Fruit fly (Drosophila melanogaster) whole organism, embryonic: ENCODE measurements around the gene upSET.

ENCODE experiments used
- Bgb ChIP-seq: fragments of 200-800 bp; sonication (Bioruptor generic); IDR thresholded peaks from 2 replicates; pipeline ENCODE4 v1.3.6; 2022; ENCODE audit warnings: missing biosample characterization, missing genetic modification characterization; ENCODE audit not compliant: partially characterized antibody
- C15 ChIP-seq: fragments of 200-800 bp; sonication (Bioruptor generic); IDR thresholded peaks from 3 replicates; pipeline ENCODE4 v1.3.6; 2022; ENCODE audit warnings: missing biosample characterization, missing genetic modification characterization
- CG1024 ChIP-seq: fragments of 200-800 bp; sonication (Bioruptor generic); IDR thresholded peaks from 2 replicates; pipeline ENCODE4 v1.3.6; 2022; ENCODE audit warnings: missing biosample characterization, missing genetic modification characterization
- CG10366 ChIP-seq: fragments of 200-800 bp; sonication (Bioruptor generic); IDR thresholded peaks from 2 replicates; pipeline ENCODE4 v1.3.6; 2022; ENCODE audit warnings: missing biosample characterization, missing genetic modification characterization
- CG10565 ChIP-seq: fragments of 200-800 bp; sonication (Bioruptor generic); optimal IDR thresholded peaks from 3 replicates; lab custom pipeline; 2016; ENCODE audit warnings: missing biosample characterization, mild to moderate bottlenecking, missing genetic modification characterization
- CG12219 ChIP-seq: fragments of 200-800 bp; sonication (Bioruptor generic); optimal IDR thresholded peaks from 3 replicates; lab custom pipeline; 2018; ENCODE audit warnings: missing biosample characterization, mild to moderate bottlenecking, missing genetic modification characterization
- CG1529 ChIP-seq: fragments of 200-800 bp; sonication (Bioruptor generic); optimal IDR thresholded peaks from 3 replicates; lab custom pipeline; 2018; ENCODE audit warnings: missing biosample characterization, missing genetic modification characterization
- CG1603 ChIP-seq: fragments of 200-800 bp; sonication (Bioruptor generic); optimal IDR thresholded peaks from 2 replicates; lab custom pipeline; 2019; ENCODE audit warnings: missing biosample characterization, mild to moderate bottlenecking, missing genetic modification characterization, moderate library complexity
- CG17328 ChIP-seq: fragments of 200-800 bp; sonication (Bioruptor generic); IDR thresholded peaks from 2 replicates; pipeline ENCODE4 v1.3.6; 2022; ENCODE audit warnings: missing biosample characterization, missing genetic modification characterization
- CG17359 ChIP-seq: fragments of 200-800 bp; sonication (Bioruptor generic); optimal IDR thresholded peaks from 3 replicates; lab custom pipeline; 2018; ENCODE audit warnings: missing biosample characterization, mild to moderate bottlenecking, missing genetic modification characterization, moderate library complexity
- CG17912 ChIP-seq: fragments of 200-800 bp; sonication (Bioruptor generic); optimal IDR thresholded peaks from 2 replicates; lab custom pipeline; 2018; ENCODE audit warnings: missing biosample characterization, mild to moderate bottlenecking, missing genetic modification characterization
- CG1792 ChIP-seq: fragments of 200-800 bp; sonication (Bioruptor generic); optimal IDR thresholded peaks from 2 replicates; lab custom pipeline; 2016; ENCODE audit warnings: missing biosample characterization, missing genetic modification characterization
- CG2120 ChIP-seq: fragments of 200-800 bp; sonication (Bioruptor generic); optimal IDR thresholded peaks from 3 replicates; lab custom pipeline; 2016; ENCODE audit warnings: missing biosample characterization, missing genetic modification characterization
- CG2199 ChIP-seq: fragments of 200-800 bp; sonication (Bioruptor generic); IDR thresholded peaks from 3 replicates; pipeline ENCODE4 v1.3.6; 2022; ENCODE audit warnings: missing biosample characterization, missing genetic modification characterization
- CG3847 ChIP-seq: fragments of 200-800 bp; sonication (Bioruptor generic); IDR thresholded peaks from 2 replicates; pipeline ENCODE4 v1.3.6; 2022; ENCODE audit warnings: missing biosample characterization, missing genetic modification characterization
- CG42726 ChIP-seq: fragments of 200-800 bp; sonication (Bioruptor generic); IDR thresholded peaks from 2 replicates; pipeline ENCODE4 v1.3.6; 2022; ENCODE audit warnings: missing biosample characterization, missing genetic modification characterization; ENCODE audit not compliant: partially characterized antibody
- CG4360 ChIP-seq: fragments of 200-800 bp; sonication (Bioruptor generic); IDR thresholded peaks from 2 replicates; pipeline ENCODE4 v1.3.6; 2022; ENCODE audit warnings: missing biosample characterization, missing genetic modification characterization
- CG4404 ChIP-seq: fragments of 200-800 bp; sonication (Bioruptor generic); IDR thresholded peaks from 2 replicates; pipeline ENCODE4 v1.3.6; 2022; ENCODE audit warnings: missing biosample characterization, missing genetic modification characterization
- CG6272 ChIP-seq: fragments of 200-800 bp; sonication (Bioruptor generic); IDR thresholded peaks from 2 replicates; pipeline ENCODE4 v1.3.6; 2022; ENCODE audit warnings: missing biosample characterization, missing genetic modification characterization
- CG6813 ChIP-seq: fragments of 200-800 bp; sonication (Bioruptor generic); optimal IDR thresholded peaks from 2 replicates; lab custom pipeline; 2017; ENCODE audit warnings: missing biosample characterization, missing genetic modification characterization, mild to moderate bottlenecking, moderate library complexity, missing genetic modification reagents
- CG8388 ChIP-seq: fragments of 200-800 bp; sonication (Bioruptor generic); optimal IDR thresholded peaks from 2 replicates; lab custom pipeline; 2019; ENCODE audit warnings: missing biosample characterization, mild to moderate bottlenecking, missing genetic modification characterization, moderate library complexity
- Dll ChIP-seq: fragments of 200-800 bp; sonication (Bioruptor generic); IDR thresholded peaks from 4 replicates; pipeline ENCODE4 v1.3.6; 2022; ENCODE audit warnings: missing biosample characterization, missing genetic modification characterization; ENCODE audit not compliant: partially characterized antibody
- E2f2 ChIP-seq: fragments of 200-800 bp; sonication (Bioruptor generic); IDR thresholded peaks from 2 replicates; pipeline ENCODE4 v1.3.6; 2022; ENCODE audit warnings: missing biosample characterization, missing genetic modification characterization
- Ets97D ChIP-seq: fragments of 200-800 bp; sonication (Bioruptor generic); optimal IDR thresholded peaks from 3 replicates; lab custom pipeline; 2016; ENCODE audit warnings: missing biosample characterization, missing genetic modification characterization
- H15 ChIP-seq: fragments of 200-800 bp; sonication (Bioruptor generic); IDR thresholded peaks from 3 replicates; pipeline ENCODE4 v1.3.6; 2022; ENCODE audit warnings: missing biosample characterization, missing genetic modification characterization
- Hmx ChIP-seq: fragments of 200-800 bp; sonication (Bioruptor generic); optimal IDR thresholded peaks from 2 replicates; lab custom pipeline; 2016; ENCODE audit warnings: missing biosample characterization, missing genetic modification characterization
- MTF-1 ChIP-seq: fragments of 200-800 bp; sonication (Bioruptor generic); optimal IDR thresholded peaks from 2 replicates; lab custom pipeline; 2018; ENCODE audit warnings: missing biosample characterization, mild to moderate bottlenecking, missing genetic modification characterization, borderline replicate concordance
- Myb ChIP-seq: fragments of 200-800 bp; sonication (Bioruptor generic); optimal IDR thresholded peaks from 2 replicates; lab custom pipeline; 2016; ENCODE audit warnings: missing biosample characterization, missing genetic modification characterization
- Optix ChIP-seq: fragments of 200-800 bp; sonication (Bioruptor generic); IDR thresholded peaks from 3 replicates; pipeline ENCODE4 v1.3.6; 2022; ENCODE audit warnings: missing biosample characterization, missing genetic modification characterization
- Scr ChIP-seq: fragments of 200-800 bp; sonication (Bioruptor generic); IDR thresholded peaks from 2 replicates; pipeline ENCODE4 v1.3.6; 2022; ENCODE audit warnings: missing biosample characterization, missing genetic modification characterization; ENCODE audit not compliant: partially characterized antibody
- Xrp1 ChIP-seq: fragments of 200-800 bp; sonication (Bioruptor generic); IDR thresholded peaks from 2 replicates; pipeline ENCODE4 v1.3.6; 2022; ENCODE audit warnings: missing biosample characterization, missing genetic modification characterization
- chinmo ChIP-seq: fragments of 200-800 bp; sonication (Bioruptor generic); IDR thresholded peaks from 4 replicates; pipeline ENCODE4 v1.3.6; 2022; ENCODE audit warnings: missing biosample characterization, missing genetic modification characterization; ENCODE audit not compliant: partially characterized antibody
- esg ChIP-seq: fragments of 200-800 bp; sonication (Bioruptor generic); conservative IDR thresholded peaks from 2 replicates; pipeline ENCODE4 v1.3.6; 2022; ENCODE audit warnings: missing biosample characterization, missing genetic modification characterization
- eve ChIP-seq, 2 experiments: fragments of >200 bp; optimal IDR thresholded peaks; 2 replicates each; lab custom pipeline; 2017; ENCODE audit warnings: missing biosample characterization in 2 of 2, missing genetic modification characterization in 2 of 2
- hb ChIP-seq: fragments of 200-800 bp; sonication (Bioruptor generic); IDR thresholded peaks from 3 replicates; pipeline ENCODE4 v1.3.6; 2022; ENCODE audit warnings: missing biosample characterization, missing genetic modification characterization; ENCODE audit not compliant: partially characterized antibody
- hbn ChIP-seq: fragments of 200-800 bp; sonication (Bioruptor generic); IDR thresholded peaks from 2 replicates; pipeline ENCODE4 v1.3.6; 2022; ENCODE audit warnings: missing biosample characterization, missing genetic modification characterization; ENCODE audit not compliant: partially characterized antibody
- lov ChIP-seq, 2 experiments: fragments of 200-800 bp in 1 of 2; fragments of >200 bp in 1 of 2; sonication (Bioruptor generic) in 1 of 2; IDR thresholded peaks in 1 of 2; optimal IDR thresholded peaks in 1 of 2; 2 replicates in 1 of 2; 3 replicates in 1 of 2; pipeline versions ENCODE4 v1.3.6 to Lab custom; 2017 to 2022; ENCODE audit warnings: missing biosample characterization in 1 of 2, missing genetic modification characterization in 1 of 2
- nmo ChIP-seq: fragments of 200-800 bp; sonication (Bioruptor generic); optimal IDR thresholded peaks from 2 replicates; lab custom pipeline; 2018; ENCODE audit warnings: missing biosample characterization, mild to moderate bottlenecking, missing genetic modification characterization, moderate library complexity
- oc ChIP-seq: fragments of 200-800 bp; sonication (Bioruptor generic); optimal IDR thresholded peaks from 2 replicates; lab custom pipeline; 2018; ENCODE audit warnings: missing biosample characterization, mild to moderate bottlenecking, missing genetic modification characterization, moderate library complexity
- p53 ChIP-seq: fragments of 200-800 bp; sonication (Bioruptor generic); optimal IDR thresholded peaks from 2 replicates; lab custom pipeline; 2016; ENCODE audit warnings: missing biosample characterization, missing genetic modification characterization
- pan ChIP-seq, 4 experiments: fragments of >200 bp in 3 of 4; fragments of 200-800 bp in 1 of 4; sonication (Bioruptor generic) in 1 of 4; optimal IDR thresholded peaks in 3 of 4; IDR thresholded peaks in 1 of 4; 2 replicates each; pipeline versions ENCODE4 v1.3.6 to Lab custom; 2017 to 2022; ENCODE audit warnings: missing biosample characterization in 2 of 4, missing genetic modification characterization in 2 of 4, mixed read lengths in 1 of 4
- sna ChIP-seq: fragments of 200-800 bp; sonication (Bioruptor generic); IDR thresholded peaks from 2 replicates; pipeline ENCODE4 v1.3.6; 2022; ENCODE audit warnings: missing biosample characterization, missing genetic modification characterization; ENCODE audit not compliant: partially characterized antibody
- so ChIP-seq: fragments of 200-800 bp; sonication (Bioruptor generic); IDR thresholded peaks from 3 replicates; pipeline ENCODE4 v1.3.6; 2022; ENCODE audit warnings: missing biosample characterization, missing genetic modification characterization
- vvl ChIP-seq: fragments of 200-800 bp; sonication (Bioruptor generic); IDR thresholded peaks from 2 replicates; pipeline ENCODE4 v1.3.6; 2022; ENCODE audit warnings: missing biosample characterization, missing genetic modification characterization
- wdn ChIP-seq: fragments of 200-800 bp; sonication (Bioruptor generic); IDR thresholded peaks from 2 replicates; pipeline ENCODE4 v1.3.6; 2022; ENCODE audit warnings: missing biosample characterization, missing genetic modification characterization
- zen2 ChIP-seq: fragments of 200-800 bp; sonication (Bioruptor generic); IDR thresholded peaks from 3 replicates; pipeline ENCODE4 v1.3.6; 2022; ENCODE audit warnings: missing biosample characterization, missing genetic modification characterization; ENCODE audit not compliant: partially characterized antibody

The upSET gene

dm6 chr3L:14028485-14029384, 26.8 kb downstream of the upSET start, which contains the start of gene Ptip (continued):
- TF ChIP-seq H15 (GFP tag; lab: Robert Waterston, UW): 0 out of 3 replicates have a peak, but pooled peaks have one; percentile 29
- TF ChIP-seq sna (GFP tag; lab: Robert Waterston, UW): peak; percentile 90
- peak; percentile 49 for TF ChIP-seq CG12219
- no peak for TF ChIP-seq CG4404
- TF ChIP-seq pan (optimal IDR thresholded peaks at IDR 0.05; lab: Kevin White, UChicago): no peak
- TF ChIP-seq pan (GFP tag; optimal IDR thresholded peaks at IDR 0.05 in 1 of 2, IDR thresholded peaks at IDR 0.05 in 1 of 2): peak in 1 of 2 experiments; percentile 53
- no peak for TF ChIP-seq CG6272 (GFP tag; lab: Robert Waterston, UW)
- TF ChIP-seq CG3847 (GFP tag; lab: Robert Waterston, UW): 0 out of 2 replicates have a peak, but pooled peaks have one; percentile 26
- 0 out of 3 replicates have a peak, but pooled peaks have one; percentile 43 for TF ChIP-seq C15 (GFP tag; lab: Robert Waterston, UW)
- TF ChIP-seq eve (GFP tag; optimal IDR thresholded peaks at IDR 0.05; lab: Kevin White, UChicago): no peak
- peak; percentile 97 for TF ChIP-seq CG42726 (GFP tag; lab: Robert Waterston, UW)
- no peak for TF ChIP-seq CG17328 (GFP tag; lab: Robert Waterston, UW)
- no peak for TF ChIP-seq lov (optimal IDR thresholded peaks at IDR 0.05; lab: Kevin White, UChicago)
- peak; percentile 63; the same call in 1 of the 3 replicates for TF ChIP-seq lov (GFP tag; IDR thresholded peaks at IDR 0.05; lab: Robert Waterston, UW)
- TF ChIP-seq CG6813: peak; percentile 54
- TF ChIP-seq Scr: peak; percentile 96
- peak; percentile 58 for TF ChIP-seq Myb (GFP tag; lab: Kevin White, UChicago)
- no peak for TF ChIP-seq oc
- peak; percentile 75 for TF ChIP-seq CG10366 (GFP tag; lab: Robert Waterston, UW)
- no peak for TF ChIP-seq esg (GFP tag; lab: Robert Waterston, UW)
- TF ChIP-seq CG4360: peak; percentile 36; the same call in 1 of the 2 replicates
- TF ChIP-seq hb: peak; percentile 94
- peak; percentile 8 for TF ChIP-seq p53 (GFP tag; lab: Kevin White, UChicago)
- TF ChIP-seq Optix (GFP tag; lab: Robert Waterston, UW): no peak
- TF ChIP-seq so (GFP tag; lab: Robert Waterston, UW): no peak
- TF ChIP-seq CG2120: peak; percentile 39
- TF ChIP-seq CG1529 (GFP tag; lab: Kevin White, UChicago): peak; percentile 45
- TF ChIP-seq vvl (GFP tag; lab: Robert Waterston, UW): peak; percentile 71
- TF ChIP-seq CG17359 (tag; lab: Kevin White, UChicago): no peak
- TF ChIP-seq Bgb (GFP tag; lab: Robert Waterston, UW): peak; percentile 98
- no peak for TF ChIP-seq CG1024 (GFP tag; lab: Robert Waterston, UW)
- no peak for TF ChIP-seq CG1603 (tag; lab: Kevin White, UChicago)
- no peak for TF ChIP-seq CG10565 (GFP tag; lab: Kevin White, UChicago)
- peak; percentile 75 for TF ChIP-seq Ets97D (GFP tag; lab: Kevin White, UChicago)
- TF ChIP-seq Xrp1 (GFP tag; lab: Robert Waterston, UW): peak; percentile 44; the same call in 1 of the 2 replicates
- TF ChIP-seq chinmo: peak; percentile 91
- TF ChIP-seq CG2199 (GFP tag; lab: Robert Waterston, UW): no peak
- TF ChIP-seq Dll: peak; percentile 91
- TF ChIP-seq Hmx (GFP tag; lab: Kevin White, UChicago): no peak
- peak; percentile 6 for TF ChIP-seq CG1792 (GFP tag; lab: Kevin White, UChicago)
- TF ChIP-seq nmo (GFP tag; lab: Kevin White, UChicago): peak; percentile 64
- TF ChIP-seq zen2: peak; percentile 94
- peak; percentile 70 for TF ChIP-seq E2f2 (GFP tag; lab: Robert Waterston, UW)
- peak; percentile 57; the same call in 1 of the 2 replicates for TF ChIP-seq wdn
- no peak for TF ChIP-seq CG8388
- peak; percentile 60 for TF ChIP-seq CG17912 (GFP tag; lab: Kevin White, UChicago)
- TF ChIP-seq MTF-1 (GFP tag; lab: Kevin White, UChicago): peak; percentile 79
- TF ChIP-seq hbn (GFP tag; lab: Robert Waterston, UW): peak; percentile 93
